Fruit fly (Drosophila melanogaster): ENCODE results near the gene CG31091.

CG31091 gene

DNA sequence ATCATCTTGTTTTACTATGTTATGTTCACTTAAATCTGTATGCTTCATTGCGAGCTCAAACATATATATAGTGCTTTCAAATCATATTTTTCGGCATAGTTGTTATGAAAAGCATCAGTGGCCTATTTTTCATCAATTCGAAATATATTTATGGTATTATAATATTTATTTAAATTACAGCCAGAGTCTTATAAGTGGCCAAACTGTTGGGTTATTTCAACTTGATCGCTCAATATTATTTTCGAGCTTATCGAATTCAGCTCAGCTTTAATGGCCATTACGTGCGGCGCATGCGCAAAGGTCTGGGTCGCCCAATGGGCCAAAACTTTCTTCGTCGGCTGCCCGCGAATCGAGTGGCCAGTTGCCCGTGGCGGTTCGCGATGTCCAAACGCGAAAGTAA is 2.5 kb upstream of the CG31091 start, which contains the start of gene Mco3:
Mco3 (plus strand) TSS at position 301 of the 400 bp plus-strand sequence.
- no peak for TF ChIP-seq CG17806 (tag; optimal IDR thresholded peaks at IDR 0.05)
- TF ChIP-seq CG9948 (tag; optimal IDR thresholded peaks at IDR 0.05): no peak
- TF ChIP-seq CG10348 (GFP tag; IDR thresholded peaks at IDR 0.05): no peak
- TF ChIP-seq CG14655 (GFP tag; optimal IDR thresholded peaks at IDR 0.05): no peak
- TF ChIP-seq CG12605 (GFP tag; IDR thresholded peaks at IDR 0.05): no peak
- no peak for TF ChIP-seq Snoo (tag; optimal IDR thresholded peaks at IDR 0.05)
- TF ChIP-seq CG8159 (tag; optimal IDR thresholded peaks at IDR 0.05): no peak

- TF ChIP-seq Snoo (tag; optimal IDR thresholded peaks at IDR 0.05): no peak
- no peak for TF ChIP-seq gl (tag; optimal IDR thresholded peaks at IDR 0.05)
Measured at dm6 chr3R:25902343-25902742, 2.6 kb downstream of the CG31091 start, which contains the start of gene CG31089. Gene CG31089, plus strand, starts transcription at chr3R:25902643.

dm6 chr3R:25906722-25907121 is 7.0 kb downstream of the CG31091 start, which contains the start of gene kumpel:
Gene kumpel, plus strand, starts transcription at chr3R:25907022.
- TF ChIP-seq CG13204 (GFP tag; optimal IDR thresholded peaks at IDR 0.05): no peak

dm6 chr3R:25919912-25920311 is 20.2 kb downstream of the CG31091 start:
- no peak for TF ChIP-seq CG9948 (tag; optimal IDR thresholded peaks at IDR 0.05)
- TF ChIP-seq Pif1B (GFP tag; optimal IDR thresholded peaks at IDR 0.05): no peak
- TF ChIP-seq CG8159 (tag; optimal IDR thresholded peaks at IDR 0.05): no peak
- TF ChIP-seq CG12605 (GFP tag; IDR thresholded peaks at IDR 0.05): no peak
- no peak for TF ChIP-seq CG14655 (GFP tag; optimal IDR thresholded peaks at IDR 0.05)
- no peak for TF ChIP-seq CG34367 (tag; optimal IDR thresholded peaks at IDR 0.05)
- no peak for TF ChIP-seq EcR (GFP tag; optimal IDR thresholded peaks at IDR 0.05)
- no peak for TF ChIP-seq CG4496 (GFP tag; IDR thresholded peaks at IDR 0.05)
- TF ChIP-seq D1 (tag; optimal IDR thresholded peaks at IDR 0.05): no peak
- no peak for TF ChIP-seq CG17806 (tag; optimal IDR thresholded peaks at IDR 0.05)
- no peak for TF ChIP-seq Snoo (tag; optimal IDR thresholded peaks at IDR 0.05)
- no peak for TF ChIP-seq gl (tag; optimal IDR thresholded peaks at IDR 0.05)

DNA sequence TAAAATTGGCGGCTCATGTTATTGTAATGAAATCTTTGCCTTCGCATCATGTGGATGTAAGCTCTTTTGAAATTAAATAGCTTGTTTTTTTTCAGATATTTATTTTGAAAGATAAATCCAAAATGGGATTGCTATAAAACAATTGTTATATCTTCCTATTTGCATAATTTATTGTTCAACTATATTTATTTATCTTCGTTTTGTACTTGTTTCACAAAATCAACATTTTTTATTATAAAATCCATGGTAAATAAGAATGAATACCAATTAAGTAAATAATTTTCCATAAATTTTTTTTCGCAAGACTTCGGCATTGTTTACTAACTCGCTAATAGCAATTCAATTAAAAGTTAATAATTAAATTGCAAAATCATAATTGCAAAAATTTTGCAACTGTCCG is 22.8 kb downstream of the CG31091 start, which contains the start of gene CG14546:
CG14546 (minus strand) TSS at position 101 of the 400 bp plus-strand sequence.
- TF ChIP-seq Snoo (tag; optimal IDR thresholded peaks at IDR 0.05): no peak
- TF ChIP-seq CG8159 (tag; optimal IDR thresholded peaks at IDR 0.05): no peak
- no peak for TF ChIP-seq CG12605 (GFP tag; IDR thresholded peaks at IDR 0.05)
- no peak for TF ChIP-seq CG34367 (tag; optimal IDR thresholded peaks at IDR 0.05)
- TF ChIP-seq CG10348 (GFP tag; IDR thresholded peaks at IDR 0.05): no peak
- TF ChIP-seq Pif1A (GFP tag; optimal IDR thresholded peaks at IDR 0.05): no peak
- no peak for TF ChIP-seq Ets98B (GFP tag; IDR thresholded peaks at IDR 0.05)
- TF ChIP-seq CG32121 (GFP tag; IDR thresholded peaks at IDR 0.05): no peak
- no peak for TF ChIP-seq rn (GFP tag; IDR thresholded peaks at IDR 0.05)
- no peak for TF ChIP-seq CG13204 (GFP tag; optimal IDR thresholded peaks at IDR 0.05)
- TF ChIP-seq CG14655 (GFP tag; optimal IDR thresholded peaks at IDR 0.05): no peak
- no peak for TF ChIP-seq fd96Ca (GFP tag; IDR thresholded peaks at IDR 0.05)
- no peak for TF ChIP-seq Pif1B (GFP tag; optimal IDR thresholded peaks at IDR 0.05)
- TF ChIP-seq gl (tag; optimal IDR thresholded peaks at IDR 0.05): no peak
- no peak for TF ChIP-seq CG4496 (GFP tag; IDR thresholded peaks at IDR 0.05)
- TF ChIP-seq CG8301 (tag; optimal IDR thresholded peaks at IDR 0.05): no peak

- TF ChIP-seq EcR (GFP tag; optimal IDR thresholded peaks at IDR 0.05) (no peak), Pif1B (GFP tag; optimal IDR thresholded peaks at IDR 0.05) (no peak), Ets98B (GFP tag; IDR thresholded peaks at IDR 0.05) (no peak), Pif1A (GFP tag; optimal IDR thresholded peaks at IDR 0.05) (no peak), CG8301 (tag; optimal IDR thresholded peaks at IDR 0.05) (no peak)
Measured at dm6 chr3R:25941310-25941709, 41.6 kb downstream of the CG31091 start.

Data from whole organism, pupa.